Fruit fly (Drosophila melanogaster): ENCODE measurements around the gene CG5880.

CG5880 gene

dm6 chr3R:27111784-27112602 is 4.6 kb upstream of the CG5880 start, which contains the start of the genes gb and CG5815 (continued):
- TF ChIP-seq Blimp-1 (GFP tag; optimal IDR thresholded peaks at IDR 0.05) (peak; percentile 83), vnd (GFP tag; IDR thresholded peaks at IDR 0.05; ENCODE audit: partially characterized antibody) (peak; percentile 96), Six4 (GFP tag; optimal IDR thresholded peaks at IDR 0.05) (peak; percentile 89), CG13624 (GFP tag; optimal IDR thresholded peaks at IDR 0.05) (peak; percentile 80), CG5245 (GFP tag; optimal IDR thresholded peaks at IDR 0.05) (peak; percentile 86), Adf1 (GFP tag; IDR thresholded peaks at IDR 0.05) (peak; percentile 64; the same call in 1 of the 2 replicates), unpg (GFP tag; optimal IDR thresholded peaks at IDR 0.05) (peak; percentile 89), CG32767 (GFP tag; IDR thresholded peaks at IDR 0.05) (peak; percentile 80; the same call in 1 of the 2 replicates), Xbp1 (GFP tag; optimal IDR thresholded peaks at IDR 0.05) (peak; percentile 94), CG17361 (GFP tag; IDR thresholded peaks at IDR 0.05) (peak; percentile 94), Ets97D (GFP tag; optimal IDR thresholded peaks at IDR 0.05) (peak; percentile 78), sqz (GFP tag; optimal IDR thresholded peaks at IDR 0.05) (no peak), CG7987 (GFP tag; optimal IDR thresholded peaks at IDR 0.05) (peak; percentile 88), NfI (GFP tag; optimal IDR thresholded peaks at IDR 0.05) (peak; percentile 92), Max (GFP tag; optimal IDR thresholded peaks at IDR 0.05) (peak; percentile 96), fd64A (GFP tag; optimal IDR thresholded peaks at IDR 0.05) (no peak), Mes4 (GFP tag; optimal IDR thresholded peaks at IDR 0.05) (peak; percentile 48), schlank (tag; optimal IDR thresholded peaks at IDR 0.05) (peak; percentile 72), da (GFP tag; optimal IDR thresholded peaks at IDR 0.05) (no peak), pfk (GFP tag; optimal IDR thresholded peaks at IDR 0.05) (peak; percentile 17), HmgD (GFP tag; optimal IDR thresholded peaks at IDR 0.05) (no peak), Sox102F (GFP tag; optimal IDR thresholded peaks at IDR 0.05) (peak; percentile 92), YL-1 (GFP tag; optimal IDR thresholded peaks at IDR 0.05) (peak; percentile 93), CG17186 (GFP tag; optimal IDR thresholded peaks at IDR 0.05) (peak; percentile 65), CG1647 (GFP tag; optimal IDR thresholded peaks at IDR 0.05) (peak; percentile 91), Ets65A (GFP tag) (peak; percentile 98), en (GFP tag; optimal IDR thresholded peaks at IDR 0.05) (peak; percentile 51), Sin3A (optimal IDR thresholded peaks at IDR 0.05) (peak; percentile 82), Nf-YB (GFP tag; optimal IDR thresholded peaks at IDR 0.05) (peak; percentile 73), CG15696 (tag; optimal IDR thresholded peaks at IDR 0.05) (peak; percentile 93), CG12299 (tag; optimal IDR thresholded peaks at IDR 0.05) (peak; percentile 88), CG13287 (GFP tag; IDR thresholded peaks at IDR 0.05; ENCODE audit: partially characterized antibody) (peak; percentile 99), Rx (GFP tag; IDR thresholded peaks at IDR 0.05) (peak; percentile 86), Dad (GFP tag; optimal IDR thresholded peaks at IDR 0.05) (peak; percentile 82), dati (GFP tag; IDR thresholded peaks at IDR 0.05) (no peak; the same call in 1 of the 2 replicates), pan (optimal IDR thresholded peaks at IDR 0.05) (no peak), pan (GFP tag; optimal IDR thresholded peaks at IDR 0.05 in 1 of 2, IDR thresholded peaks at IDR 0.05 in 1 of 2) (peak in 1 of 2 experiments; percentile 90), CG14710 (tag; optimal IDR thresholded peaks at IDR 0.05) (peak; percentile 88), aop (GFP tag; IDR thresholded peaks at IDR 0.05) (0 out of 2 replicates have a peak, but pooled peaks have one; percentile 40), CG2199 (GFP tag; IDR thresholded peaks at IDR 0.05) (peak; percentile 25; the same call in 1 of the 3 replicates), yki (optimal IDR thresholded peaks at IDR 0.05) (no peak), pum (GFP tag; optimal IDR thresholded peaks at IDR 0.05) (peak; percentile 66), CG13424 (tag; optimal IDR thresholded peaks at IDR 0.05) (peak; percentile 93), BtbVII (GFP tag; optimal IDR thresholded peaks at IDR 0.05) (peak; percentile 83), CG7271 (tag; optimal IDR thresholded peaks at IDR 0.05) (peak; percentile 25), CG13123 (GFP tag; optimal IDR thresholded peaks at IDR 0.05) (peak; percentile 83), CG6272 (GFP tag; IDR thresholded peaks at IDR 0.05) (peak; percentile 85), HLH3B (GFP tag; IDR thresholded peaks at IDR 0.05) (peak; percentile 86), CG4820 (GFP tag; optimal IDR thresholded peaks at IDR 0.05) (peak; percentile 86), Dip2 (GFP tag; IDR thresholded peaks at IDR 0.05) (no peak; the same call in 1 of the 2 replicates)

Measured in whole organism, embryonic.